Worm (Caenorhabditis elegans) whole organism, young adult: ENCODE measurements around the gene C07A9.13.

Experiments
- B0336.3 ChIP-seq: fragments of 200-800 bp; sonication (Bioruptor generic); IDR thresholded peaks from 2 replicates; pipeline ENCODE4 v1.3.6; 2022; ENCODE audit warnings: missing genetic modification characterization, missing compliant biosample characterization
- C17E4.6 ChIP-seq: fragments of 200-800 bp; sonication (Bioruptor generic); IDR thresholded peaks from 2 replicates; pipeline ENCODE4 v1.3.6; 2022; ENCODE audit warnings: missing genetic modification reagents, missing genetic modification characterization, missing compliant biosample characterization
- D2030.7 ChIP-seq: fragments of 200-800 bp; sonication (Bioruptor generic); IDR thresholded peaks from 2 replicates; pipeline ENCODE4 v1.3.6; 2022; ENCODE audit warnings: missing genetic modification reagents, missing genetic modification characterization, missing compliant biosample characterization
- F10E7.11 ChIP-seq: sonication (generic microtip); optimal IDR thresholded peaks from 2 replicates; lab custom pipeline; 2017; ENCODE audit warnings: mild to moderate bottlenecking, missing genetic modification characterization, moderate library complexity, missing compliant biosample characterization
- F39B2.1 ChIP-seq: fragments of 200-800 bp; sonication (Bioruptor generic); IDR thresholded peaks from 2 replicates; pipeline ENCODE4 v1.3.6; 2022; ENCODE audit warnings: missing genetic modification reagents, missing genetic modification characterization, missing compliant biosample characterization
- F49E8.2 ChIP-seq: sonication (generic microtip); optimal IDR thresholded peaks from 3 replicates; lab custom pipeline; 2017; ENCODE audit warnings: missing genetic modification characterization, mild to moderate bottlenecking, missing compliant biosample characterization, antibody characterized with exemption, moderate library complexity; ENCODE audit not compliant: insufficient read depth
- K11D2.4 ChIP-seq: fragments of 200-800 bp; sonication (Bioruptor generic); IDR thresholded peaks from 2 replicates; pipeline ENCODE4 v1.3.6; 2022; ENCODE audit warnings: missing genetic modification reagents, missing genetic modification characterization, missing compliant biosample characterization
- T07F8.4 ChIP-seq: sonication (generic microtip); optimal IDR thresholded peaks from 2 replicates; lab custom pipeline; 2016; ENCODE audit warnings: mild to moderate bottlenecking, missing genetic modification characterization, moderate library complexity, missing compliant biosample characterization
- T26A5.8 ChIP-seq: sonication (generic microtip); optimal IDR thresholded peaks from 2 replicates; lab custom pipeline; 2016; ENCODE audit warnings: missing genetic modification characterization, missing compliant biosample characterization
- Y79H2A.3 ChIP-seq: fragments of 200-800 bp; sonication (Bioruptor generic); conservative IDR thresholded peaks from 2 replicates; pipeline ENCODE4 v1.3.6; 2022; ENCODE audit warnings: missing genetic modification reagents, missing genetic modification characterization, missing compliant biosample characterization
- Y95B8A.8 ChIP-seq: fragments of 200-800 bp; sonication (Bioruptor generic); IDR thresholded peaks from 2 replicates; pipeline ENCODE4 v1.3.6; 2022; ENCODE audit warnings: missing genetic modification reagents, missing genetic modification characterization, missing compliant biosample characterization
- ZK185.1 ChIP-seq: sonication (generic microtip); optimal IDR thresholded peaks from 2 replicates; lab custom pipeline; 2016; ENCODE audit warnings: mild to moderate bottlenecking, missing genetic modification characterization, missing compliant biosample characterization; ENCODE audit not compliant: poor library complexity, severe bottlenecking
- akir-1 ChIP-seq: fragments of 200-800 bp; sonication (Bioruptor generic); optimal IDR thresholded peaks from 2 replicates; lab custom pipeline; 2018; ENCODE audit warnings: mild to moderate bottlenecking, missing genetic modification characterization, moderate library complexity, missing compliant biosample characterization
- ama-1 ChIP-seq, 3 experiments: fragments of 150-350 bp in 1 of 3; sonication (generic microtip) in 2 of 3; optimal IDR thresholded peaks; 2 replicates each; lab custom pipeline; 2014 to 2018; ENCODE audit warnings: missing biosample characterization in 2 of 3, missing genetic modification characterization in 2 of 3, missing genetic modification reagents in 2 of 3
- aptf-3 ChIP-seq: fragments of 200-800 bp; sonication (Bioruptor generic); IDR thresholded peaks from 2 replicates; pipeline ENCODE4 v1.3.6; 2022; ENCODE audit warnings: missing genetic modification characterization, missing compliant biosample characterization
- attf-6 ChIP-seq: fragments of 200-800 bp; sonication (Bioruptor generic); IDR thresholded peaks from 2 replicates; pipeline ENCODE4 v1.3.6; 2022; ENCODE audit warnings: missing genetic modification reagents, missing genetic modification characterization, missing compliant biosample characterization
- ceh-40 ChIP-seq: fragments of 200-800 bp; sonication (Bioruptor generic); IDR thresholded peaks from 2 replicates; pipeline ENCODE4 v1.3.6; 2022; ENCODE audit warnings: missing genetic modification characterization, missing compliant biosample characterization
- dpl-1 ChIP-seq: fragments of 150-350 bp; optimal IDR thresholded peaks from 2 replicates; lab custom pipeline; 2014; ENCODE audit warnings: missing biosample characterization, missing genetic modification reagents, missing genetic modification characterization
- efl-1 ChIP-seq: fragments of 150-350 bp; optimal IDR thresholded peaks from 2 replicates; lab custom pipeline; 2014; ENCODE audit warnings: missing biosample characterization, missing genetic modification reagents, missing genetic modification characterization
- egrh-3 ChIP-seq: fragments of 200-800 bp; sonication (Bioruptor generic); IDR thresholded peaks from 2 replicates; pipeline ENCODE4 v1.3.6; 2022; ENCODE audit warnings: missing genetic modification reagents, missing genetic modification characterization, missing compliant biosample characterization
- him-1 ChIP-seq: sonication (generic microtip); optimal IDR thresholded peaks from 2 replicates; lab custom pipeline; 2016; ENCODE audit warnings: missing genotype, missing genetic modification reagents, missing genetic modification characterization, missing compliant biosample characterization
- hmg-1.2 ChIP-seq: fragments of 200-800 bp; sonication (Bioruptor generic); IDR thresholded peaks from 2 replicates; pipeline ENCODE4 v1.3.6; 2022; ENCODE audit warnings: missing genetic modification reagents, missing genetic modification characterization, missing compliant biosample characterization
- hrde-1 ChIP-seq: sonication (generic microtip); optimal IDR thresholded peaks from 2 replicates; lab custom pipeline; 2016; ENCODE audit warnings: missing genetic modification characterization, mild to moderate bottlenecking, missing compliant biosample characterization, moderate library complexity, missing genotype, missing genetic modification reagents, borderline replicate concordance
- lin-35 ChIP-seq, 3 experiments: fragments of 150-350 bp in 2 of 3; sonication (generic microtip) in 1 of 3; optimal IDR thresholded peaks; 2 replicates each; lab custom pipeline; 2014 to 2018; ENCODE audit warnings: missing biosample characterization in 3 of 3, missing genetic modification characterization in 3 of 3, missing genetic modification reagents in 3 of 3
- lin-40 ChIP-seq: sonication (generic microtip); optimal IDR thresholded peaks from 2 replicates; lab custom pipeline; 2016; ENCODE audit warnings: missing genetic modification characterization, mild to moderate bottlenecking, missing compliant biosample characterization, missing genotype, missing genetic modification reagents
- lin-54 ChIP-seq: fragments of 200-800 bp; sonication (Bioruptor generic); optimal IDR thresholded peaks from 2 replicates; lab custom pipeline; 2018; ENCODE audit warnings: mild to moderate bottlenecking, missing genetic modification characterization, missing compliant biosample characterization
- lsl-1 ChIP-seq: fragments of 200-800 bp; sonication (Bioruptor generic); optimal IDR thresholded peaks from 2 replicates; lab custom pipeline; 2018; ENCODE audit warnings: mild to moderate bottlenecking, missing genetic modification characterization, moderate library complexity, missing compliant biosample characterization
- madf-3 ChIP-seq: fragments of 200-800 bp; sonication (Bioruptor generic); IDR thresholded peaks from 2 replicates; pipeline ENCODE4 v1.3.6; 2022; ENCODE audit warnings: missing genetic modification reagents, missing genetic modification characterization, missing compliant biosample characterization
- madf-8 ChIP-seq: fragments of 200-800 bp; sonication (Bioruptor generic); conservative IDR thresholded peaks from 2 replicates; pipeline ENCODE4 v1.3.6; 2022; ENCODE audit warnings: missing genetic modification reagents, missing genetic modification characterization, missing compliant biosample characterization
- mcd-1 ChIP-seq: fragments of 200-800 bp; sonication (Bioruptor generic); IDR thresholded peaks from 2 replicates; pipeline ENCODE4 v1.3.6; 2022; ENCODE audit warnings: missing genetic modification reagents, missing genetic modification characterization, missing compliant biosample characterization
- mes-4 ChIP-seq: sonication (generic microtip); optimal IDR thresholded peaks from 2 replicates; lab custom pipeline; 2016; ENCODE audit warnings: missing genotype, missing genetic modification characterization, missing compliant biosample characterization
- nfya-1 ChIP-seq: sonication (generic microtip); optimal IDR thresholded peaks from 2 replicates; lab custom pipeline; 2017; ENCODE audit warnings: antibody characterized with exemption, missing compliant biosample characterization, missing genetic modification characterization, borderline replicate concordance; ENCODE audit not compliant: insufficient read depth
- nfyb-1 ChIP-seq: fragments of 200-800 bp; sonication (Bioruptor generic); IDR thresholded peaks from 2 replicates; pipeline ENCODE4 v1.3.6; 2022; ENCODE audit warnings: missing genetic modification reagents, missing genetic modification characterization, missing compliant biosample characterization
- nhr-179 ChIP-seq: sonication (generic microtip); optimal IDR thresholded peaks from 2 replicates; lab custom pipeline; 2016; ENCODE audit warnings: mild to moderate bottlenecking, missing genetic modification characterization, missing compliant biosample characterization
- repo-1 ChIP-seq: sonication (generic microtip); optimal IDR thresholded peaks from 2 replicates; lab custom pipeline; 2017; ENCODE audit warnings: mild to moderate bottlenecking, missing genetic modification characterization, missing compliant biosample characterization
- rpc-1 ChIP-seq, 2 experiments: fragments of 150-350 bp in 1 of 2; sonication (generic microtip) in 1 of 2; optimal IDR thresholded peaks; 2 replicates each; lab custom pipeline; 2014 to 2018; ENCODE audit warnings: missing biosample characterization in 1 of 2, missing genetic modification characterization in 1 of 2, missing genetic modification reagents in 1 of 2, missing genotype in 1 of 2
- snpc-1.1 ChIP-seq: sonication (generic microtip); optimal IDR thresholded peaks from 2 replicates; lab custom pipeline; 2017; ENCODE audit warnings: missing genetic modification characterization, mild to moderate bottlenecking, missing compliant biosample characterization, antibody characterized with exemption, moderate library complexity, missing genotype, missing genetic modification reagents; ENCODE audit not compliant: insufficient read depth
- snpc-1.3 ChIP-seq: sonication (generic microtip); optimal IDR thresholded peaks from 2 replicates; lab custom pipeline; 2017; ENCODE audit warnings: missing genetic modification characterization, mild to moderate bottlenecking, missing compliant biosample characterization, antibody characterized with exemption, moderate library complexity, missing genotype, missing genetic modification reagents; ENCODE audit not compliant: insufficient read depth
- snpc-3.4 ChIP-seq: sonication (generic microtip); optimal IDR thresholded peaks from 2 replicates; lab custom pipeline; 2017; ENCODE audit warnings: missing genetic modification characterization, mild to moderate bottlenecking, missing compliant biosample characterization, antibody characterized with exemption, moderate library complexity, missing genotype, missing genetic modification reagents
- snpc-4 ChIP-seq, 5 experiments: fragments of 150-350 bp in 1 of 5; sonication (generic microtip) in 4 of 5; optimal IDR thresholded peaks; 2 replicates each; lab custom pipeline; 2014 to 2018; ENCODE audit warnings: missing genetic modification characterization in 5 of 5, missing biosample characterization in 3 of 5, antibody characterized with exemption in 2 of 5, mild to moderate bottlenecking in 2 of 5, missing compliant biosample characterization in 2 of 5, missing genotype in 2 of 5, moderate library complexity in 2 of 5, missing genetic modification reagents in 1 of 5
- somi-1 ChIP-seq: fragments of 200-800 bp; sonication (Bioruptor generic); optimal IDR thresholded peaks from 2 replicates; lab custom pipeline; 2018; ENCODE audit warnings: mild to moderate bottlenecking, missing genetic modification characterization, missing compliant biosample characterization
- tbp1 ChIP-seq: fragments of 200-800 bp; sonication (Bioruptor generic); optimal IDR thresholded peaks from 2 replicates; lab custom pipeline; 2018; ENCODE audit warnings: mild to moderate bottlenecking, missing genetic modification characterization, missing compliant biosample characterization
- tlf-1 ChIP-seq: fragments of 200-800 bp; sonication (Bioruptor generic); optimal IDR thresholded peaks from 2 replicates; lab custom pipeline; 2018; ENCODE audit warnings: mild to moderate bottlenecking, missing genetic modification characterization, missing compliant biosample characterization
- xnd-1 ChIP-seq: sonication (generic microtip); optimal IDR thresholded peaks from 2 replicates; lab custom pipeline; 2016; ENCODE audit warnings: missing genotype, missing genetic modification reagents, missing genetic modification characterization, missing compliant biosample characterization
- ztf-18 ChIP-seq: sonication (generic microtip); optimal IDR thresholded peaks from 2 replicates; lab custom pipeline; 2016; ENCODE audit warnings: missing genotype, mild to moderate bottlenecking, missing genetic modification characterization, missing compliant biosample characterization

C07A9.13 gene

ce11 chrIII:9717243-9717642 is 36.1 kb upstream of the C07A9.13 start (continued):
- peak; percentile 67 for TF ChIP-seq F49E8.2 (tag; lab: Kevin White, UChicago)
- no peak for TF ChIP-seq mes-4
- TF ChIP-seq lsl-1 = peak; percentile 77
- TF ChIP-seq mcd-1 = peak; percentile 76
- TF ChIP-seq snpc-4 (GFP tag; optimal IDR thresholded peaks at IDR 0.05; lab: Kevin White, UChicago) = peak; percentile 98
- peak; percentile 98 to 100 (median 99) for TF ChIP-seq snpc-4 (tag; optimal IDR thresholded peaks at IDR 0.05; lab: Kevin White, UChicago)
- no peak for TF ChIP-seq nfya-1 (tag; lab: Kevin White, UChicago)
- TF ChIP-seq aptf-3 (GFP tag; lab: Robert Waterston, UW) = no peak
- peak; percentile 76 for TF ChIP-seq repo-1 (tag; lab: Kevin White, UChicago)
- TF ChIP-seq somi-1 (GFP tag; lab: Kevin White, UChicago) = no peak
- 0 out of 2 replicates have a peak, but pooled peaks have one; percentile 55 for TF ChIP-seq F39B2.1 (GFP tag; lab: Robert Waterston, UW)
- peak; percentile 66 for TF ChIP-seq lin-40 (tag; lab: Kevin White, UChicago)
- TF ChIP-seq lin-35 (GFP tag; optimal IDR thresholded peaks at IDR 0.05; lab: Kevin White, UChicago) = no peak
- peak; percentile 20 for TF ChIP-seq akir-1 (GFP tag; lab: Kevin White, UChicago)
- peak; percentile 14 for TF ChIP-seq ztf-18
- TF ChIP-seq snpc-1.3 (tag; lab: Kevin White, UChicago) = peak; percentile 94
- TF ChIP-seq dpl-1 (GFP tag; lab: Kevin White, UChicago) = no peak
- TF ChIP-seq nhr-179 (tag; lab: Kevin White, UChicago) = no peak
- peak; percentile 9 for TF ChIP-seq efl-1 (GFP tag; lab: Kevin White, UChicago)
- peak; percentile 65 for TF ChIP-seq lin-54 (GFP tag; lab: Kevin White, UChicago)
- no peak; the same call in 1 of the 2 replicates for TF ChIP-seq nfyb-1
- peak; percentile 87 for TF ChIP-seq B0336.3
- TF ChIP-seq snpc-3.4 = peak; percentile 97
- TF ChIP-seq tlf-1 (GFP tag; lab: Kevin White, UChicago) = peak; percentile 38
- TF ChIP-seq K11D2.4 (GFP tag; lab: Robert Waterston, UW) = no peak
- peak; percentile 81 for TF ChIP-seq tbp1
- TF ChIP-seq ama-1 (optimal IDR thresholded peaks at IDR 0.05; lab: Kevin White, UChicago) = peak; percentile 95
- TF ChIP-seq ama-1 (GFP tag; optimal IDR thresholded peaks at IDR 0.05; lab: Kevin White, UChicago) = no peak
- peak; percentile 23 for TF ChIP-seq hrde-1 (tag; lab: Kevin White, UChicago)
- TF ChIP-seq T26A5.8 (tag; lab: Kevin White, UChicago) = no peak
- TF ChIP-seq madf-3 (GFP tag; lab: Robert Waterston, UW) = no peak
- peak; percentile 98 for TF ChIP-seq hmg-1.2 (GFP tag; lab: Robert Waterston, UW)
- TF ChIP-seq him-1 = peak; percentile 97
- no peak for TF ChIP-seq T07F8.4 (tag; lab: Kevin White, UChicago)
- peak; percentile 17 for TF ChIP-seq F10E7.11 (tag; lab: Kevin White, UChicago)
- TF ChIP-seq snpc-1.1 (tag; lab: Kevin White, UChicago) = peak; percentile 99
- peak; percentile 72 for TF ChIP-seq ZK185.1
- TF ChIP-seq egrh-3 (GFP tag; lab: Robert Waterston, UW) = no peak
- TF ChIP-seq attf-6 (GFP tag; lab: Robert Waterston, UW) = peak; percentile 87
- TF ChIP-seq xnd-1 (tag; lab: Kevin White, UChicago) = peak; percentile 62
- TF ChIP-seq Y95B8A.8 = peak; percentile 62; the same call in 1 of the 2 replicates
- peak; percentile 87 for TF ChIP-seq D2030.7 (GFP tag; lab: Robert Waterston, UW)
- no peak for TF ChIP-seq rpc-1 (optimal IDR thresholded peaks at IDR 0.05; lab: Kevin White, UChicago)
- peak; percentile 7 for TF ChIP-seq rpc-1 (tag; optimal IDR thresholded peaks at IDR 0.05; lab: Kevin White, UChicago)
- peak; percentile 37; the same call in 1 of the 2 replicates for TF ChIP-seq madf-8 (GFP tag; lab: Robert Waterston, UW)
- TF ChIP-seq C17E4.6 = peak; percentile 55; the same call in 1 of the 2 replicates
- TF ChIP-seq Y79H2A.3 (GFP tag; lab: Robert Waterston, UW) = 0 out of 2 replicates have a peak, but pooled peaks have one; percentile 26
- TF ChIP-seq ceh-40 (GFP tag; lab: Robert Waterston, UW) = no peak
